Worm (Caenorhabditis elegans) whole organism, young adult: ENCODE measurements around the gene dep-1.

Source experiments
- B0019.2 ChIP-seq: fragments of 200-800 bp; sonication (Bioruptor generic); conservative IDR thresholded peaks from 2 replicates; pipeline ENCODE4 v1.3.6; 2022; ENCODE audit warnings: missing genetic modification reagents, missing genetic modification characterization, missing compliant biosample characterization
- B0035.1 ChIP-seq: sonication (generic microtip); optimal IDR thresholded peaks from 2 replicates; lab custom pipeline; 2016; ENCODE audit warnings: missing genetic modification characterization, mild to moderate bottlenecking, missing compliant biosample characterization, missing genotype, missing genetic modification reagents
- C17E4.6 ChIP-seq: fragments of 200-800 bp; sonication (Bioruptor generic); IDR thresholded peaks from 2 replicates; pipeline ENCODE4 v1.3.6; 2022; ENCODE audit warnings: missing genetic modification reagents, missing genetic modification characterization, missing compliant biosample characterization
- F22D6.2 ChIP-seq: sonication (generic microtip); optimal IDR thresholded peaks from 2 replicates; lab custom pipeline; 2016; ENCODE audit warnings: mild to moderate bottlenecking, missing genetic modification characterization, missing compliant biosample characterization
- F33H1.4 ChIP-seq: fragments of 200-800 bp; sonication (Bioruptor generic); IDR thresholded peaks from 2 replicates; pipeline ENCODE4 v1.3.6; 2022; ENCODE audit warnings: missing genetic modification reagents, missing genetic modification characterization, missing compliant biosample characterization
- F52B5.7 ChIP-seq: sonication (generic microtip); optimal IDR thresholded peaks from 2 replicates; lab custom pipeline; 2016; ENCODE audit warnings: mild to moderate bottlenecking, missing genetic modification characterization, missing compliant biosample characterization
- F55B11.4 ChIP-seq: sonication (generic microtip); optimal IDR thresholded peaks from 2 replicates; lab custom pipeline; 2016; ENCODE audit warnings: missing compliant biosample characterization, missing genetic modification characterization, borderline replicate concordance; ENCODE audit not compliant: insufficient read depth
- F57A8.1 ChIP-seq: fragments of 200-800 bp; sonication (Bioruptor generic); optimal IDR thresholded peaks from 2 replicates; lab custom pipeline; 2018; ENCODE audit warnings: mild to moderate bottlenecking, missing genetic modification characterization, moderate library complexity, missing compliant biosample characterization
- F57C9.4 ChIP-seq: sonication (generic microtip); optimal IDR thresholded peaks from 2 replicates; lab custom pipeline; 2017; ENCODE audit warnings: mild to moderate bottlenecking, missing genetic modification characterization, missing compliant biosample characterization
- K11D2.4 ChIP-seq: fragments of 200-800 bp; sonication (Bioruptor generic); IDR thresholded peaks from 2 replicates; pipeline ENCODE4 v1.3.6; 2022; ENCODE audit warnings: missing genetic modification reagents, missing genetic modification characterization, missing compliant biosample characterization
- T07F8.4 ChIP-seq: sonication (generic microtip); optimal IDR thresholded peaks from 2 replicates; lab custom pipeline; 2016; ENCODE audit warnings: mild to moderate bottlenecking, missing genetic modification characterization, moderate library complexity, missing compliant biosample characterization
- Y53G8AR.9 ChIP-seq: fragments of 200-800 bp; sonication (Bioruptor generic); conservative IDR thresholded peaks from 2 replicates; pipeline ENCODE4 v1.3.6; 2022; ENCODE audit warnings: missing genetic modification reagents, missing genetic modification characterization, missing compliant biosample characterization
- Y56A3A.18 ChIP-seq: fragments of 200-800 bp; sonication (Bioruptor generic); IDR thresholded peaks from 2 replicates; pipeline ENCODE4 v1.3.6; 2022; ENCODE audit warnings: missing genetic modification reagents, missing genetic modification characterization, missing compliant biosample characterization
- Y79H2A.3 ChIP-seq: fragments of 200-800 bp; sonication (Bioruptor generic); conservative IDR thresholded peaks from 2 replicates; pipeline ENCODE4 v1.3.6; 2022; ENCODE audit warnings: missing genetic modification reagents, missing genetic modification characterization, missing compliant biosample characterization
- akir-1 ChIP-seq: fragments of 200-800 bp; sonication (Bioruptor generic); optimal IDR thresholded peaks from 2 replicates; lab custom pipeline; 2018; ENCODE audit warnings: mild to moderate bottlenecking, missing genetic modification characterization, moderate library complexity, missing compliant biosample characterization
- bed-1 ChIP-seq: fragments of 200-800 bp; sonication (Bioruptor generic); IDR thresholded peaks from 2 replicates; pipeline ENCODE4 v1.3.6; 2022; ENCODE audit warnings: missing genetic modification reagents, missing genetic modification characterization, missing compliant biosample characterization
- ceh-27 ChIP-seq: fragments of 200-800 bp; sonication (Bioruptor generic); optimal IDR thresholded peaks from 2 replicates; lab custom pipeline; 2018; ENCODE audit warnings: mild to moderate bottlenecking, missing genetic modification characterization, moderate library complexity, missing compliant biosample characterization
- die-1 ChIP-seq: sonication (generic microtip); optimal IDR thresholded peaks from 2 replicates; lab custom pipeline; 2016; ENCODE audit warnings: missing genotype, mild to moderate bottlenecking, missing genetic modification characterization, missing compliant biosample characterization
- dox-1 ChIP-seq: fragments of 200-800 bp; sonication (Bioruptor generic); IDR thresholded peaks from 2 replicates; pipeline ENCODE4 v1.3.6; 2022; ENCODE audit warnings: missing genetic modification reagents, missing genetic modification characterization, missing compliant biosample characterization
- egl-18 ChIP-seq: fragments of 200-800 bp; sonication (Bioruptor generic); IDR thresholded peaks from 2 replicates; pipeline ENCODE4 v1.3.6; 2022; ENCODE audit warnings: missing genetic modification reagents, missing genetic modification characterization, missing compliant biosample characterization
- fkh-3 ChIP-seq: sonication (generic microtip); optimal IDR thresholded peaks from 2 replicates; lab custom pipeline; 2016; ENCODE audit warnings: mild to moderate bottlenecking, missing genetic modification characterization, missing compliant biosample characterization
- him-1 ChIP-seq: sonication (generic microtip); optimal IDR thresholded peaks from 2 replicates; lab custom pipeline; 2016; ENCODE audit warnings: missing genotype, missing genetic modification reagents, missing genetic modification characterization, missing compliant biosample characterization
- hlh-26 ChIP-seq: fragments of 200-800 bp; sonication (Bioruptor generic); conservative IDR thresholded peaks from 2 replicates; pipeline ENCODE4 v1.3.6; 2022; ENCODE audit warnings: missing genetic modification reagents, missing genetic modification characterization, missing compliant biosample characterization
- lin-26 ChIP-seq: fragments of 200-800 bp; sonication (Bioruptor generic); IDR thresholded peaks from 2 replicates; pipeline ENCODE4 v1.3.6; 2022; ENCODE audit warnings: missing genetic modification reagents, missing genetic modification characterization, missing compliant biosample characterization
- lin-40 ChIP-seq: sonication (generic microtip); optimal IDR thresholded peaks from 2 replicates; lab custom pipeline; 2016; ENCODE audit warnings: missing genetic modification characterization, mild to moderate bottlenecking, missing compliant biosample characterization, missing genotype, missing genetic modification reagents
- mel-28 ChIP-seq: sonication (generic microtip); optimal IDR thresholded peaks from 2 replicates; lab custom pipeline; 2016; ENCODE audit warnings: borderline replicate concordance, mild to moderate bottlenecking, missing genetic modification characterization, missing compliant biosample characterization
- nfya-1 ChIP-seq: sonication (generic microtip); optimal IDR thresholded peaks from 2 replicates; lab custom pipeline; 2017; ENCODE audit warnings: antibody characterized with exemption, missing compliant biosample characterization, missing genetic modification characterization, borderline replicate concordance; ENCODE audit not compliant: insufficient read depth
- nfya-2 ChIP-seq: fragments of 200-800 bp; sonication (Bioruptor generic); IDR thresholded peaks from 2 replicates; pipeline ENCODE4 v1.3.6; 2022; ENCODE audit warnings: missing genetic modification reagents, missing genetic modification characterization, missing compliant biosample characterization
- nhr-120 ChIP-seq: fragments of 200-800 bp; sonication (Bioruptor generic); IDR thresholded peaks from 2 replicates; pipeline ENCODE4 v1.3.6; 2022; ENCODE audit warnings: missing genetic modification characterization, missing compliant biosample characterization
- nhr-27 ChIP-seq: fragments of 200-800 bp; sonication (Bioruptor generic); optimal IDR thresholded peaks from 2 replicates; lab custom pipeline; 2018; ENCODE audit warnings: mild to moderate bottlenecking, missing genetic modification characterization, moderate library complexity, missing compliant biosample characterization
- nhr-80 ChIP-seq: sonication (generic microtip); optimal IDR thresholded peaks from 2 replicates; lab custom pipeline; 2016; ENCODE audit warnings: missing genetic modification characterization, missing compliant biosample characterization
- nhr-90 ChIP-seq: sonication (generic microtip); optimal IDR thresholded peaks from 2 replicates; lab custom pipeline; 2016; ENCODE audit warnings: missing genotype, mild to moderate bottlenecking, missing genetic modification characterization, missing compliant biosample characterization
- repo-1 ChIP-seq: sonication (generic microtip); optimal IDR thresholded peaks from 2 replicates; lab custom pipeline; 2017; ENCODE audit warnings: mild to moderate bottlenecking, missing genetic modification characterization, missing compliant biosample characterization
- xnd-1 ChIP-seq: sonication (generic microtip); optimal IDR thresholded peaks from 2 replicates; lab custom pipeline; 2016; ENCODE audit warnings: missing genotype, missing genetic modification reagents, missing genetic modification characterization, missing compliant biosample characterization
- zfh-2 ChIP-seq: fragments of 200-800 bp; sonication (Bioruptor generic); conservative IDR thresholded peaks from 2 replicates; pipeline ENCODE4 v1.3.6; 2022; ENCODE audit warnings: missing genetic modification reagents, missing genetic modification characterization, missing compliant biosample characterization
- ztf-26 ChIP-seq: sonication (generic microtip); optimal IDR thresholded peaks from 2 replicates; lab custom pipeline; 2017; ENCODE audit warnings: missing genetic modification characterization, missing compliant biosample characterization
- ztf-28 ChIP-seq: fragments of 200-800 bp; sonication (Bioruptor generic); IDR thresholded peaks from 2 replicates; pipeline ENCODE4 v1.3.6; 2022; ENCODE audit warnings: missing genetic modification reagents, missing genetic modification characterization, missing compliant biosample characterization

dep-1 gene

ce11 chrII:9013341-9013740 is 6.3 kb downstream of the dep-1 start (continued):
- TF ChIP-seq dox-1 (GFP tag; lab: Robert Waterston, UW) (peak; percentile 41; the same call in 1 of the 2 replicates), B0019.2 (GFP tag; lab: Robert Waterston, UW) (no peak), lin-40 (tag; lab: Kevin White, UChicago) (no peak), him-1 (no peak), hlh-26 (GFP tag; lab: Robert Waterston, UW) (no peak), bed-1 (no peak), F57C9.4 (no peak), ceh-27 (GFP tag; lab: Kevin White, UChicago) (peak; percentile 31), K11D2.4 (no peak; the same call in 1 of the 2 replicates), xnd-1 (tag; lab: Kevin White, UChicago) (no peak), egl-18 (GFP tag; lab: Robert Waterston, UW) (no peak), nhr-90 (tag; lab: Kevin White, UChicago) (no peak), F52B5.7 (no peak), repo-1 (tag; lab: Kevin White, UChicago) (no peak), ztf-28 (GFP tag; lab: Robert Waterston, UW) (no peak; the same call in 1 of the 2 replicates), Y53G8AR.9 (GFP tag; lab: Robert Waterston, UW) (no peak), mel-28 (tag; lab: Kevin White, UChicago) (no peak), nhr-27 (tag; lab: Kevin White, UChicago) (no peak), nhr-80 (tag; lab: Kevin White, UChicago) (no peak), F55B11.4 (no peak), Y56A3A.18 (GFP tag; lab: Robert Waterston, UW) (no peak), zfh-2 (GFP tag; lab: Robert Waterston, UW) (peak; percentile 93), Y79H2A.3 (GFP tag; lab: Robert Waterston, UW) (no peak), ztf-26 (tag; lab: Kevin White, UChicago) (no peak)

- no peak for TF ChIP-seq lin-26
- 0 out of 2 replicates have a peak, but pooled peaks have one; percentile 22 for TF ChIP-seq zfh-2 (GFP tag; lab: Robert Waterston, UW)
- no peak for TF ChIP-seq nfya-1
- no peak for TF ChIP-seq nfya-2 (GFP tag; lab: Robert Waterston, UW)
Measured at ce11 chrII:9010708-9011107, 8.9 kb downstream of the dep-1 start.

DNA sequence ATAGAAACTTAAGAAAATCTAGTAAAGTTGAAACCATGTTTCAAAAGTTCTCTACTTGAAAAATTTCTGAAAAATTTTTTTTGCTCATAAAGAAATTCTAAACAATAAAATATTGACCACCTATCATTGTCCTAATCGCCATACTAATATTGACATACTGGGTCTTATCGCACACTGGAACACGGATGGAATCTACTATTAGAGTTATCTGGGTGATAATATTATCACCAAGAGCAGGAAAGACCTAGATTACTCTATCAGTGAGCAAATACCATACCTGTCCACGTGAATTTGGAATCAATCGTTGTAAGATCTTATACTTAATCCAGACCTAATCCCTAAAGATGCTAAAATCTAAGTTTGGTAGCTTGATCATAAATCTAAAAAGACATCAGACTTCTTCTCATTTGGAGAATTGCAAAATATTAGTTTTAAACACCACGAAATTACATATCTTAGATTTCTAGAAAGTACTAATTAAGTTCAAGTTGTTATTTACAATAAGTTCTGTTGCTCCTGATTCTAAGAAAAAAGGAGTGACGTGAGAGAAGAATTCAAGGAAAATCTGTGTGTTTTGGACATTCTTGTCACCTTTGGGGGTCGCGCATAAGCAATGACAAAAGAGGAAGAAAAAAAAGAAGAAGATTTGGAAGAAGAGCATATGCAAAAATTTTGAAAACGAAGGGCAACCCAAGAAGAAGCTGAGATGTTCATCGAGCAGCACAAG is 9.5 kb downstream of the dep-1 start:
- TF ChIP-seq nhr-120 (GFP tag; lab: Robert Waterston, UW), result no peak
- TF ChIP-seq akir-1, result no peak
- TF ChIP-seq F33H1.4 (GFP tag; lab: Robert Waterston, UW), result no peak
- no peak for TF ChIP-seq F57A8.1
- no peak for TF ChIP-seq F22D6.2 (tag; lab: Kevin White, UChicago)
- no peak for TF ChIP-seq T07F8.4 (tag; lab: Kevin White, UChicago)
- TF ChIP-seq C17E4.6 (GFP tag; lab: Robert Waterston, UW), result no peak
- no peak for TF ChIP-seq die-1 (tag; lab: Kevin White, UChicago)
- TF ChIP-seq B0035.1 (tag; lab: Kevin White, UChicago), result no peak
- TF ChIP-seq fkh-3 (tag; lab: Kevin White, UChicago), result no peak
